Fruit fly (Drosophila melanogaster) whole organism, embryonic: Measurements from ENCODE around the gene Sf3a2.

ENCODE experiments used
- CG10209 ChIP-seq: fragments of 200-800 bp; sonication (Bioruptor generic); optimal IDR thresholded peaks from 3 replicates; lab custom pipeline; 2017; ENCODE audit warnings: missing biosample characterization, mild to moderate bottlenecking, missing genetic modification characterization, missing genetic modification reagents
- CG10543 ChIP-seq: fragments of 200-800 bp; sonication (Bioruptor generic); optimal IDR thresholded peaks from 3 replicates; lab custom pipeline; 2017; ENCODE audit warnings: missing biosample characterization, mild to moderate bottlenecking, missing genetic modification characterization, moderate library complexity
- CG11398 ChIP-seq: fragments of 200-800 bp; sonication (Bioruptor generic); optimal IDR thresholded peaks from 2 replicates; lab custom pipeline; 2016; ENCODE audit warnings: missing biosample characterization, missing genetic modification characterization
- CG11696 ChIP-seq: fragments of 200-800 bp; sonication (Bioruptor generic); IDR thresholded peaks from 2 replicates; pipeline ENCODE4 v1.3.6; 2022; ENCODE audit warnings: missing biosample characterization, missing genetic modification characterization
- CG12942 ChIP-seq: fragments of 200-800 bp; sonication (Bioruptor generic); optimal IDR thresholded peaks from 3 replicates; lab custom pipeline; 2016; ENCODE audit warnings: missing biosample characterization, missing genetic modification characterization
- CG14860 ChIP-seq: fragments of 200-800 bp; sonication (Bioruptor generic); IDR thresholded peaks from 3 replicates; pipeline ENCODE4 v1.3.6; 2022; ENCODE audit warnings: missing biosample characterization, missing genetic modification characterization; ENCODE audit not compliant: partially characterized antibody
- CG15011 ChIP-seq: fragments of 200-800 bp; sonication (Bioruptor generic); optimal IDR thresholded peaks from 3 replicates; lab custom pipeline; 2018; ENCODE audit warnings: missing biosample characterization, mild to moderate bottlenecking, missing genetic modification characterization
- CG15479 ChIP-seq: fragments of 200-800 bp; sonication (Bioruptor generic); optimal IDR thresholded peaks from 3 replicates; lab custom pipeline; 2019; ENCODE audit warnings: missing biosample characterization, mild to moderate bottlenecking, missing genetic modification characterization, moderate library complexity
- CG16813 ChIP-seq: fragments of 200-800 bp; sonication (Bioruptor generic); IDR thresholded peaks from 3 replicates; pipeline ENCODE4 v1.3.6; 2022; ENCODE audit warnings: missing biosample characterization, missing genetic modification characterization; ENCODE audit not compliant: partially characterized antibody
- CG16863 ChIP-seq: fragments of 200-800 bp; sonication (Bioruptor generic); optimal IDR thresholded peaks from 3 replicates; lab custom pipeline; 2016; ENCODE audit warnings: missing biosample characterization, missing genetic modification characterization
- CG17385 ChIP-seq: fragments of 200-800 bp; sonication (Bioruptor generic); optimal IDR thresholded peaks from 3 replicates; lab custom pipeline; 2018; ENCODE audit warnings: missing biosample characterization, mild to moderate bottlenecking, missing genetic modification characterization
- CG18764 ChIP-seq: fragments of 200-800 bp; sonication (Bioruptor generic); optimal IDR thresholded peaks from 3 replicates; lab custom pipeline; 2016; ENCODE audit warnings: missing biosample characterization, missing genetic modification characterization
- CG2712 ChIP-seq: fragments of 200-800 bp; optimal IDR thresholded peaks from 3 replicates; lab custom pipeline; 2019; ENCODE audit warnings: missing biosample characterization, mild to moderate bottlenecking, missing genetic modification characterization, moderate library complexity
- CG2875 ChIP-seq: fragments of 200-800 bp; sonication (Bioruptor generic); optimal IDR thresholded peaks from 2 replicates; lab custom pipeline; 2017; ENCODE audit warnings: missing biosample characterization, mild to moderate bottlenecking, missing genetic modification characterization, missing genetic modification reagents
- CG32772 ChIP-seq: fragments of 200-800 bp; sonication (Bioruptor generic); IDR thresholded peaks from 2 replicates; pipeline ENCODE4 v1.3.6; 2022; ENCODE audit warnings: missing biosample characterization, missing genetic modification characterization
- CG4854 ChIP-seq: fragments of 200-800 bp; sonication (Bioruptor generic); optimal IDR thresholded peaks from 2 replicates; lab custom pipeline; 2016; ENCODE audit warnings: missing biosample characterization, missing genetic modification characterization, inconsistent platforms
- CG5245 ChIP-seq: fragments of 200-800 bp; sonication (Bioruptor generic); optimal IDR thresholded peaks from 3 replicates; lab custom pipeline; 2016; ENCODE audit warnings: missing biosample characterization, missing genetic modification characterization
- CG6175 ChIP-seq: fragments of 200-800 bp; sonication (Bioruptor generic); IDR thresholded peaks from 3 replicates; pipeline ENCODE4 v1.3.6; 2022; ENCODE audit warnings: missing biosample characterization, missing genetic modification characterization
- CG6272 ChIP-seq: fragments of 200-800 bp; sonication (Bioruptor generic); IDR thresholded peaks from 2 replicates; pipeline ENCODE4 v1.3.6; 2022; ENCODE audit warnings: missing biosample characterization, missing genetic modification characterization
- CG6654 ChIP-seq: fragments of 200-800 bp; sonication (Bioruptor generic); optimal IDR thresholded peaks from 2 replicates; lab custom pipeline; 2017; ENCODE audit warnings: missing biosample characterization, mild to moderate bottlenecking, missing genetic modification characterization
- CG8290 ChIP-seq, 3 experiments: fragments of 200-800 bp; sonication (Bioruptor generic); optimal IDR thresholded peaks; 2 replicates each; lab custom pipeline; 2016 to 2019; ENCODE audit warnings: missing biosample characterization in 3 of 3, missing genetic modification characterization in 3 of 3, mild to moderate bottlenecking in 2 of 3, moderate library complexity in 1 of 3
- CG9437 ChIP-seq: fragments of 200-800 bp; sonication (Bioruptor generic); optimal IDR thresholded peaks from 2 replicates; lab custom pipeline; 2018; ENCODE audit warnings: missing biosample characterization, mild to moderate bottlenecking, missing genetic modification characterization
- Dfd ChIP-seq, 2 experiments: fragments of >200 bp; optimal IDR thresholded peaks; 2 replicates each; lab custom pipeline; 2017; ENCODE audit warnings: missing biosample characterization in 2 of 2, missing genetic modification characterization in 2 of 2
- E2f2 ChIP-seq: fragments of 200-800 bp; sonication (Bioruptor generic); IDR thresholded peaks from 2 replicates; pipeline ENCODE4 v1.3.6; 2022; ENCODE audit warnings: missing biosample characterization, missing genetic modification characterization
- Ets65A ChIP-seq: fragments of 200-800 bp; sonication (Bioruptor generic); peaks from one replicate; lab custom pipeline; 2016; ENCODE audit warnings: missing biosample characterization, missing genetic modification characterization
- Hr51 ChIP-seq, 2 experiments: fragments of 200-800 bp; sonication (Bioruptor generic); optimal IDR thresholded peaks; 2 replicates in 1 of 2; 3 replicates in 1 of 2; lab custom pipeline; 2016 to 2018; ENCODE audit warnings: missing biosample characterization in 2 of 2, missing genetic modification characterization in 2 of 2, mild to moderate bottlenecking in 1 of 2, moderate library complexity in 1 of 2
- Hsf ChIP-seq: fragments of 200-800 bp; sonication (Bioruptor generic); optimal IDR thresholded peaks from 3 replicates; lab custom pipeline; 2016; ENCODE audit warnings: missing biosample characterization, missing genetic modification characterization
- Mad ChIP-seq: fragments of 200-800 bp; sonication (Bioruptor generic); optimal IDR thresholded peaks from 2 replicates; lab custom pipeline; 2016; ENCODE audit warnings: missing biosample characterization, missing genetic modification characterization
- NC2β ChIP-seq: fragments of 200-800 bp; sonication (Bioruptor generic); optimal IDR thresholded peaks from 2 replicates; lab custom pipeline; 2016; ENCODE audit warnings: missing biosample characterization, missing genetic modification characterization
- aop ChIP-seq: fragments of 200-800 bp; sonication (Bioruptor generic); IDR thresholded peaks from 2 replicates; pipeline ENCODE4 v1.3.6; 2022; ENCODE audit warnings: missing biosample characterization, missing genetic modification characterization
- ase ChIP-seq: fragments of 200-800 bp; sonication (Bioruptor generic); IDR thresholded peaks from 3 replicates; pipeline ENCODE4 v1.3.6; 2022; ENCODE audit warnings: missing biosample characterization, missing genetic modification characterization
- az2 ChIP-seq: fragments of 200-800 bp; sonication (Bioruptor generic); optimal IDR thresholded peaks from 3 replicates; lab custom pipeline; 2016; ENCODE audit warnings: missing biosample characterization, missing genetic modification characterization
- bab2 ChIP-seq: fragments of 200-800 bp; sonication (Bioruptor generic); optimal IDR thresholded peaks from 2 replicates; lab custom pipeline; 2016; ENCODE audit warnings: missing biosample characterization, missing genetic modification characterization
- dati ChIP-seq: fragments of 200-800 bp; sonication (Bioruptor generic); IDR thresholded peaks from 2 replicates; pipeline ENCODE4 v1.3.6; 2022; ENCODE audit warnings: missing biosample characterization, missing genetic modification characterization
- fd3F ChIP-seq: fragments of 200-800 bp; sonication (Bioruptor generic); optimal IDR thresholded peaks from 2 replicates; lab custom pipeline; 2018; ENCODE audit warnings: missing biosample characterization, mild to moderate bottlenecking, missing genetic modification characterization, moderate library complexity
- gcm2 ChIP-seq: fragments of 200-800 bp; sonication (Bioruptor generic); optimal IDR thresholded peaks from 2 replicates; lab custom pipeline; 2016; ENCODE audit warnings: missing biosample characterization, missing genetic modification characterization
- gro ChIP-seq: fragments of 200-800 bp; sonication (Bioruptor generic); optimal IDR thresholded peaks from 2 replicates; lab custom pipeline; 2016; ENCODE audit warnings: missing biosample characterization, missing genetic modification characterization
- hkb ChIP-seq, 2 experiments: fragments of 200-800 bp in 1 of 2; fragments of >200 bp in 1 of 2; sonication (Bioruptor generic) in 1 of 2; IDR thresholded peaks in 1 of 2; optimal IDR thresholded peaks in 1 of 2; 2 replicates each; pipeline versions ENCODE4 v1.3.6 to Lab custom; 2017 to 2022; ENCODE audit warnings: missing biosample characterization in 1 of 2, missing genetic modification characterization in 1 of 2
- inv ChIP-seq: fragments of 200-800 bp; sonication (Bioruptor generic); IDR thresholded peaks from 2 replicates; pipeline ENCODE4 v1.3.6; 2022; ENCODE audit warnings: missing biosample characterization, missing genetic modification characterization; ENCODE audit not compliant: partially characterized antibody
- jing ChIP-seq: fragments of 200-800 bp; sonication (Bioruptor generic); optimal IDR thresholded peaks from 2 replicates; lab custom pipeline; 2018; ENCODE audit warnings: missing biosample characterization, mild to moderate bottlenecking, missing genetic modification characterization
- otp ChIP-seq: fragments of 200-800 bp; sonication (Bioruptor generic); IDR thresholded peaks from 3 replicates; pipeline ENCODE4, ENCODE4 v1.3.6; 2022; ENCODE audit warnings: missing biosample characterization, missing genetic modification characterization
- p53 ChIP-seq: fragments of 200-800 bp; sonication (Bioruptor generic); optimal IDR thresholded peaks from 2 replicates; lab custom pipeline; 2016; ENCODE audit warnings: missing biosample characterization, missing genetic modification characterization
- pho ChIP-seq: fragments of 200-800 bp; sonication (Bioruptor generic); optimal IDR thresholded peaks from 2 replicates; lab custom pipeline; 2016; ENCODE audit warnings: missing biosample characterization, missing genetic modification characterization
- row ChIP-seq: fragments of 200-800 bp; sonication (Bioruptor generic); IDR thresholded peaks from 3 replicates; pipeline ENCODE4 v1.3.6; 2022; ENCODE audit warnings: missing biosample characterization, missing genetic modification characterization
- sc ChIP-seq, 3 experiments: fragments of >200 bp in 2 of 3; fragments of 200-800 bp in 1 of 3; sonication (Bioruptor generic) in 1 of 3; optimal IDR thresholded peaks; 2 replicates in 2 of 3; 3 replicates in 1 of 3; lab custom pipeline; 2017; ENCODE audit warnings: mild to moderate bottlenecking in 1 of 3, missing biosample characterization in 1 of 3, missing genetic modification characterization in 1 of 3, missing genetic modification reagents in 1 of 3
- shn ChIP-seq: fragments of 200-800 bp; sonication (Bioruptor generic); optimal IDR thresholded peaks from 3 replicates; lab custom pipeline; 2016; ENCODE audit warnings: missing biosample characterization, missing genetic modification characterization
- sqz ChIP-seq: fragments of 200-800 bp; sonication (Bioruptor generic); optimal IDR thresholded peaks from 3 replicates; lab custom pipeline; 2018; ENCODE audit warnings: missing biosample characterization, mild to moderate bottlenecking, missing genetic modification characterization
- tgo ChIP-seq: fragments of 200-800 bp; sonication (Bioruptor generic); IDR thresholded peaks from 3 replicates; pipeline ENCODE4 v1.3.6; 2022; ENCODE audit warnings: missing biosample characterization, missing genetic modification characterization
- tup ChIP-seq: fragments of 200-800 bp; sonication (Bioruptor generic); optimal IDR thresholded peaks from 2 replicates; lab custom pipeline; 2016; ENCODE audit warnings: missing biosample characterization, mild to moderate bottlenecking, missing genetic modification characterization, moderate library complexity

Sf3a2 gene

DNA sequence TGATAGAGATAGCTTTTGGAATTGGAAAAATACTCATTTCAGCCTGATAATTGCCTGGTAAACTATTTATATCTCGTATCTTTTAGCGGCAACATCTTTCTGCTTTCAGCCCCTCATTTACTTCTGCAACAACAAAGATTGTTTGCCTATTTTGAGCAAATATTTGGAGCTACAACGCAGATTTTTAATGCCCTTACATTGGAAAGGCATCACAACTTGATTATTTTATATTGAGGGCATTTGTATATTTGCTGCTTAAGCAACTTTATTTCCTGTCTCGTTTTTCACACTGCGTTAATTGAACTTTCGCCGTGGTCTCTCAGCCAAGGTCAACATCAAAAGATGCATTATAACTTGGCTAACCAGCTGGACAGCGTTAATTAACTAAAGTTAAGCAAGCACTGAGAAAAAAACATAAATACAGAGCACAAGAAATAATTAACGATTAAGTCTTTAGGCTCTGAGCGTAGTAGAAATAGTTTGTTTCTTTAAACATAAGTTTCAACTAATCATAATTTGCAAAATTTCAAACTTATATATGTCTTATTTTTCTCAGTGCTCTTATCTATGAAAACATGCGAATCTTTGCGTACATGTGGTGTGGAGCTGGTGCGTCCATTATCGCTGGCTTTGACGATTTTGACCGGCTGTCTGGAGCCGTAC lies 17.6 kb upstream of the Sf3a2 start (continued):
- TF ChIP-seq CG6272 (GFP tag; lab: Robert Waterston, UW) (no peak; the same call in 1 of the 2 replicates), NC2β (GFP tag; lab: Kevin White, UChicago) (no peak), CG16813 (GFP tag; lab: Robert Waterston, UW) (no peak), jing (GFP tag; lab: Kevin White, UChicago) (peak; percentile 8), tup (GFP tag; lab: Kevin White, UChicago) (no peak), Ets65A (peak; percentile 76), E2f2 (peak; percentile 30; the same call in 1 of the 2 replicates), row (GFP tag; lab: Robert Waterston, UW) (peak; percentile 55), CG8290 (GFP tag; optimal IDR thresholded peaks at IDR 0.05; lab: Kevin White, UChicago) (no peak), CG8290 (tag; optimal IDR thresholded peaks at IDR 0.05; lab: Kevin White, UChicago) (no peak), hkb (optimal IDR thresholded peaks at IDR 0.05; lab: Kevin White, UChicago) (no peak), hkb (GFP tag; IDR thresholded peaks at IDR 0.05; lab: Robert Waterston, UW) (peak; percentile 57), gro (GFP tag; lab: Kevin White, UChicago) (peak; percentile 41), CG11398 (GFP tag; lab: Kevin White, UChicago) (no peak), CG10209 (GFP tag; lab: Kevin White, UChicago) (peak; percentile 49), pho (GFP tag; lab: Kevin White, UChicago) (peak; percentile 53), Hsf (GFP tag; lab: Kevin White, UChicago) (peak; percentile 46), Dfd (GFP tag; optimal IDR thresholded peaks at IDR 0.05; lab: Kevin White, UChicago) (no peak), CG4854 (GFP tag; lab: Kevin White, UChicago) (no peak), tgo (GFP tag; lab: Robert Waterston, UW) (peak; percentile 50), CG5245 (no peak), CG14860 (GFP tag; lab: Robert Waterston, UW) (no peak), CG16863 (GFP tag; lab: Kevin White, UChicago) (peak; percentile 25), CG12942 (GFP tag; lab: Kevin White, UChicago) (no peak), dati (no peak), shn (no peak), Hr51 (GFP tag; optimal IDR thresholded peaks at IDR 0.05; lab: Kevin White, UChicago) (peak in 1 of 2 experiments; percentile 79), CG11696 (GFP tag; lab: Robert Waterston, UW) (no peak), ase (no peak), CG18764 (no peak), CG15011 (GFP tag; lab: Kevin White, UChicago) (peak; percentile 30), inv (GFP tag; lab: Robert Waterston, UW) (no peak), CG32772 (GFP tag; lab: Robert Waterston, UW) (0 out of 2 replicates have a peak, but pooled peaks have one; percentile 35), CG15479 (no peak), Mad (GFP tag; lab: Kevin White, UChicago) (no peak), sc (optimal IDR thresholded peaks at IDR 0.05; lab: Kevin White, UChicago) (no peak), sc (GFP tag; optimal IDR thresholded peaks at IDR 0.05; lab: Kevin White, UChicago) (no peak), CG10543 (no peak), CG6175 (GFP tag; lab: Robert Waterston, UW) (no peak), gcm2 (peak; percentile 12), CG2712 (tag; lab: Kevin White, UChicago) (peak; percentile 67), az2 (peak; percentile 29), CG2875 (GFP tag; lab: Kevin White, UChicago) (peak; percentile 24), fd3F (GFP tag; lab: Kevin White, UChicago) (peak; percentile 9), p53 (no peak), bab2 (GFP tag; lab: Kevin White, UChicago) (peak; percentile 53), sqz (GFP tag; lab: Kevin White, UChicago) (no peak), CG9437 (GFP tag; lab: Kevin White, UChicago) (no peak), otp (GFP tag; lab: Robert Waterston, UW) (no peak; the same call in 2 of the 3 replicates), CG17385 (peak; percentile 33), CG6654 (GFP tag; lab: Kevin White, UChicago) (peak; percentile 34), aop (GFP tag; lab: Robert Waterston, UW) (no peak)
